Fruit fly (Drosophila melanogaster): ENCODE data around the gene bel.
A peak's percentile ranks its signal among the peaks of the same experiment; 100 is the strongest.

Gene bel

dm6 chr3R:8683280-8683679, 22.7 kb upstream of the bel start (continued):
- TF ChIP-seq CG5245 (GFP tag; optimal IDR thresholded peaks at IDR 0.05) (no peak), dmrt11E (tag; optimal IDR thresholded peaks at IDR 0.05) (peak; percentile 55), CG32767 (GFP tag; IDR thresholded peaks at IDR 0.05) (no peak), Dref (GFP tag; IDR thresholded peaks at IDR 0.05) (0 out of 2 replicates have a peak, but pooled peaks have one; percentile 1), CG12104 (GFP tag; optimal IDR thresholded peaks at IDR 0.05) (no peak), seq (GFP tag; IDR thresholded peaks at IDR 0.05) (no peak), CG6854 (GFP tag; optimal IDR thresholded peaks at IDR 0.05) (no peak), CG12391 (tag; optimal IDR thresholded peaks at IDR 0.05) (peak; percentile 10), bcd (GFP tag; optimal IDR thresholded peaks at IDR 0.05) (no peak), ftz-f1 (GFP tag; optimal IDR thresholded peaks at IDR 0.05) (no peak), Jarid2 (GFP tag; optimal IDR thresholded peaks at IDR 0.05) (no peak), pros (GFP tag; optimal IDR thresholded peaks at IDR 0.05) (no peak), ham (GFP tag; IDR thresholded peaks at IDR 0.05) (no peak), Meics (GFP tag; optimal IDR thresholded peaks at IDR 0.05) (no peak), lola (GFP tag; optimal IDR thresholded peaks at IDR 0.05) (peak in 1 of 3 experiments; percentile 56), MESR4 (GFP tag; optimal IDR thresholded peaks at IDR 0.05) (no peak), Stat92E (GFP tag; optimal IDR thresholded peaks at IDR 0.05) (no peak), CG15073 (GFP tag; optimal IDR thresholded peaks at IDR 0.05) (no peak), CG16863 (GFP tag; optimal IDR thresholded peaks at IDR 0.05) (no peak), Xrp1 (GFP tag; IDR thresholded peaks at IDR 0.05) (peak; percentile 28; the same call in 1 of the 2 replicates), dan (GFP tag; IDR thresholded peaks at IDR 0.05) (no peak), Vsx1 (GFP tag; optimal IDR thresholded peaks at IDR 0.05) (no peak), hkb (optimal IDR thresholded peaks at IDR 0.05) (no peak), hkb (GFP tag; IDR thresholded peaks at IDR 0.05) (no peak), CG14710 (tag; optimal IDR thresholded peaks at IDR 0.05) (peak; percentile 5), prd (optimal IDR thresholded peaks at IDR 0.05) (no peak), prd (GFP tag; IDR thresholded peaks at IDR 0.05) (peak; percentile 84), ci (GFP tag; IDR thresholded peaks at IDR 0.05) (0 out of 3 replicates have a peak, but pooled peaks have one; percentile 11), gsb (GFP tag; IDR thresholded peaks at IDR 0.05) (no peak), Camta (GFP tag; optimal IDR thresholded peaks at IDR 0.05) (no peak), Bgb (GFP tag; IDR thresholded peaks at IDR 0.05; ENCODE audit: partially characterized antibody) (no peak), tx (GFP tag; optimal IDR thresholded peaks at IDR 0.05) (no peak), Deaf1 (tag; optimal IDR thresholded peaks at IDR 0.05) (no peak), HLH4C (GFP tag; IDR thresholded peaks at IDR 0.05; ENCODE audit: partially characterized antibody) (no peak), CG9727 (GFP tag; optimal IDR thresholded peaks at IDR 0.05) (peak; percentile 62), Usf (GFP tag; optimal IDR thresholded peaks at IDR 0.05) (no peak), eve (GFP tag; optimal IDR thresholded peaks at IDR 0.05) (no peak), ind (GFP tag; optimal IDR thresholded peaks at IDR 0.05) (no peak), CG13424 (tag; optimal IDR thresholded peaks at IDR 0.05) (no peak), CG12071 (GFP tag; optimal IDR thresholded peaks at IDR 0.05) (no peak), CG17568 (GFP tag; optimal IDR thresholded peaks at IDR 0.05) (no peak), D19B (GFP tag; optimal IDR thresholded peaks at IDR 0.05) (no peak), gcm2 (GFP tag; optimal IDR thresholded peaks at IDR 0.05) (no peak), CG6654 (GFP tag; optimal IDR thresholded peaks at IDR 0.05) (no peak), CG15696 (tag; optimal IDR thresholded peaks at IDR 0.05) (peak; percentile 66), chn (GFP tag; optimal IDR thresholded peaks at IDR 0.05) (no peak), tll (GFP tag; optimal IDR thresholded peaks at IDR 0.05) (no peak), Dll (GFP tag; IDR thresholded peaks at IDR 0.05; ENCODE audit: partially characterized antibody) (no peak), stc (GFP tag; IDR thresholded peaks at IDR 0.05) (no peak), sug (tag; optimal IDR thresholded peaks at IDR 0.05) (no peak), tna (GFP tag; IDR thresholded peaks at IDR 0.05; ENCODE audit: partially characterized antibody) (no peak)
